Fruit fly (Drosophila melanogaster): ENCODE data around the gene PpD3.

Gene PpD3

dm6 chr3R:9710886-9711285 is 36.8 kb upstream of the PpD3 start, which contains the start of the genes trbd and dmt (continued):
- TF ChIP-seq CG14441 (GFP tag; IDR thresholded peaks at IDR 0.05) (no peak), CG10565 (GFP tag; optimal IDR thresholded peaks at IDR 0.05) (no peak), BtbVII (GFP tag; optimal IDR thresholded peaks at IDR 0.05) (no peak), stwl (tag; optimal IDR thresholded peaks at IDR 0.05) (no peak), Taf1 (GFP tag; IDR thresholded peaks at IDR 0.05) (no peak), MTF-1 (GFP tag; optimal IDR thresholded peaks at IDR 0.05; ENCODE audit: borderline replicate concordance) (no peak), CG13296 (GFP tag; optimal IDR thresholded peaks at IDR 0.05) (no peak), Eip74EF (GFP tag; optimal IDR thresholded peaks at IDR 0.05) (no peak), Bgb (GFP tag; IDR thresholded peaks at IDR 0.05; ENCODE audit: partially characterized antibody) (no peak), CG9727 (GFP tag; optimal IDR thresholded peaks at IDR 0.05) (peak; percentile 30), Hr39 (optimal IDR thresholded peaks at IDR 0.05) (no peak), jumu (GFP tag; optimal IDR thresholded peaks at IDR 0.05) (peak; percentile 69), Awh (GFP tag; IDR thresholded peaks at IDR 0.05) (no peak), Hr3 (GFP tag; optimal IDR thresholded peaks at IDR 0.05) (peak; percentile 25), CG13624 (GFP tag; optimal IDR thresholded peaks at IDR 0.05) (peak; percentile 76), CG6813 (GFP tag; optimal IDR thresholded peaks at IDR 0.05) (no peak), Fer2 (tag; optimal IDR thresholded peaks at IDR 0.05) (no peak), CG15011 (GFP tag; optimal IDR thresholded peaks at IDR 0.05) (no peak), cad (GFP tag; optimal IDR thresholded peaks at IDR 0.05) (no peak), CG6791 (GFP tag; IDR thresholded peaks at IDR 0.05; ENCODE audit: partially characterized antibody) (no peak), CG4424 (GFP tag; optimal IDR thresholded peaks at IDR 0.05) (no peak), Doc3 (GFP tag; IDR thresholded peaks at IDR 0.05; ENCODE audit: partially characterized antibody) (no peak), hbn (GFP tag; IDR thresholded peaks at IDR 0.05; ENCODE audit: partially characterized antibody) (no peak), org-1 (GFP tag; optimal IDR thresholded peaks at IDR 0.05) (no peak), unc-4 (GFP tag; IDR thresholded peaks at IDR 0.05; ENCODE audit: partially characterized antibody) (no peak), sisA (GFP tag; IDR thresholded peaks at IDR 0.05) (no peak), CG2712 (tag; optimal IDR thresholded peaks at IDR 0.05) (no peak), z (GFP tag; IDR thresholded peaks at IDR 0.05) (no peak), otp (GFP tag; IDR thresholded peaks at IDR 0.05) (no peak), HmgZ (tag; optimal IDR thresholded peaks at IDR 0.05) (peak; percentile 88), Neu2 (GFP tag; optimal IDR thresholded peaks at IDR 0.05; ENCODE audit: borderline replicate concordance) (no peak), aop (GFP tag; IDR thresholded peaks at IDR 0.05) (no peak), Ets65A (GFP tag) (peak; percentile 98), CG8281 (tag; optimal IDR thresholded peaks at IDR 0.05) (no peak), dpn (GFP tag; optimal IDR thresholded peaks at IDR 0.05) (peak in 1 of 2 experiments; percentile 74), bowl (GFP tag; IDR thresholded peaks at IDR 0.05) (no peak), wek (GFP tag; optimal IDR thresholded peaks at IDR 0.05) (no peak), sim (GFP tag; IDR thresholded peaks at IDR 0.05) (no peak), run (tag; optimal IDR thresholded peaks at IDR 0.05) (no peak), Oli (tag; optimal IDR thresholded peaks at IDR 0.05) (no peak), cwo (GFP tag; optimal IDR thresholded peaks at IDR 0.05) (no peak), Dp (GFP tag; optimal IDR thresholded peaks at IDR 0.05) (peak; percentile 84), CG12391 (tag; optimal IDR thresholded peaks at IDR 0.05) (no peak), Meics (GFP tag; optimal IDR thresholded peaks at IDR 0.05) (no peak), CG10462 (GFP tag; optimal IDR thresholded peaks at IDR 0.05) (peak; percentile 11), NK7.1 (GFP tag; optimal IDR thresholded peaks at IDR 0.05) (peak; percentile 38), B-H2 (GFP tag; optimal IDR thresholded peaks at IDR 0.05) (no peak), CG7987 (GFP tag; optimal IDR thresholded peaks at IDR 0.05) (peak; percentile 79), Vsx1 (GFP tag; optimal IDR thresholded peaks at IDR 0.05) (peak; percentile 99), fd64A (GFP tag; optimal IDR thresholded peaks at IDR 0.05) (no peak), CG12299 (tag; optimal IDR thresholded peaks at IDR 0.05) (no peak)

Measured in whole organism, embryonic.